Fruit fly (Drosophila melanogaster) whole organism, wandering third instar larva: Measurements from ENCODE around the gene NANS.

ENCODE experiments used
- dsf ChIP-seq: sonication (Bioruptor generic); optimal IDR thresholded peaks from 2 replicates; lab custom pipeline; 2016; ENCODE audit warnings: missing biosample characterization, missing genetic modification characterization, borderline replicate concordance
- h ChIP-seq: fragments of 200-800 bp; sonication (Bioruptor generic); optimal IDR thresholded peaks from 3 replicates; lab custom pipeline; 2016; ENCODE audit warnings: missing biosample characterization, mild to moderate bottlenecking, missing genetic modification characterization

dm6 chr3R:12379249-12379648, 47.1 kb upstream of the NANS start:
- no peak for TF ChIP-seq dsf (GFP tag; lab: Kevin White, UChicago)
- TF ChIP-seq h (GFP tag; lab: Kevin White, UChicago) = no peak
